Fruit fly (Drosophila melanogaster): ENCODE measurements around the gene Prp40.

Gene Prp40

DNA sequence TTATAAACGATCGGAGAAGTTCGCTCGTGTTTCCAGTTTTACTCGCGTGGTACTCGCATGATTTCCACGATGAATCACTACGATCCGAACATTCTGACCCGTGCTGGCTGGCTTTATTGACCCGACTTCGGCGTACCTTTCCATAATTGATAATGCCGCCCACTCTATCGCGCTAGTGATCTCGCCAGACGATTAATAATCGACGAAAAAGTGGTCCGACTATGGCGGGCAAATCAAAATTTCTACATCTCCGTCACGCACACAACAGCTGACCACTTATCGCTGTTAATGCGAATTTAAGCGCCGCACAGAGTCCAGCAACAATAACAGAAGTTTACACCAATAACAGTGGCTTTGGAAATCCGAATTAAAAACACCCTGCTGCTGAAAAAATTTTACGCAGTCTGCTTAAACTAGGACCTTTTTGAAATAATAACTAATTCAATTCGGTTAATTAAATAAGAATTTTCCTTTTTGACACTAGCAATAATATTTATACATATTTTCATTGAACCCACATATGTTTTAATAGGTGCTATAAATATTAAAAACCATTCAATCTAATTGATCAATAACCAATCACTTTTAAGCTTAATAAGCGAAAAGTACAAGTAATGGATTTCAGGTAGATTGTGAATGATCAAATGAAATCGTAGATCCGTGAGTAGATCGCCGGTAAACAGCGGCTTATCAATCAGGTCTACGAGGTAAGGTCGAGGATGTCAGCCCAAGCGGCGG is 32.9 kb downstream of the Prp40 start (continued):
- TF ChIP-seq Hr3 (GFP tag; optimal IDR thresholded peaks at IDR 0.05), result peak; percentile 54
- TF ChIP-seq sr (GFP tag; IDR thresholded peaks at IDR 0.05), result no peak
- TF ChIP-seq CG31224 (GFP tag; IDR thresholded peaks at IDR 0.05), result no peak
- peak; percentile 34 for TF ChIP-seq Sry-δ (GFP tag; optimal IDR thresholded peaks at IDR 0.05)
- no peak for TF ChIP-seq ci (GFP tag; IDR thresholded peaks at IDR 0.05)
- TF ChIP-seq wor (GFP tag; IDR thresholded peaks at IDR 0.05), result no peak
- no peak for TF ChIP-seq gce (GFP tag; IDR thresholded peaks at IDR 0.05)
- no peak for TF ChIP-seq wek (GFP tag; optimal IDR thresholded peaks at IDR 0.05)
- no peak for TF ChIP-seq jing (GFP tag; optimal IDR thresholded peaks at IDR 0.05)
- no peak for TF ChIP-seq br (optimal IDR thresholded peaks at IDR 0.05)
- peak; percentile 18 for TF ChIP-seq gem (tag; optimal IDR thresholded peaks at IDR 0.05)
- TF ChIP-seq tna (GFP tag; IDR thresholded peaks at IDR 0.05; ENCODE audit: partially characterized antibody), result no peak
- TF ChIP-seq D19B (GFP tag; optimal IDR thresholded peaks at IDR 0.05), result peak; percentile 56
- no peak for TF ChIP-seq fu2 (GFP tag; optimal IDR thresholded peaks at IDR 0.05)
- no peak for TF ChIP-seq CG14441 (GFP tag; IDR thresholded peaks at IDR 0.05)
- no peak for TF ChIP-seq lola (GFP tag; optimal IDR thresholded peaks at IDR 0.05)
- peak; percentile 24; the same call in 1 of the 3 replicates for TF ChIP-seq CG11695 (GFP tag; IDR thresholded peaks at IDR 0.05)
- peak; percentile 49 for TF ChIP-seq kay (GFP tag; optimal IDR thresholded peaks at IDR 0.05)
- no peak for TF ChIP-seq Asciz (GFP tag; optimal IDR thresholded peaks at IDR 0.05)
- peak; percentile 55 for TF ChIP-seq tio (GFP tag; optimal IDR thresholded peaks at IDR 0.05)
- TF ChIP-seq ara (GFP tag; IDR thresholded peaks at IDR 0.05), result 0 out of 2 replicates have a peak, but pooled peaks have one; percentile 25
- TF ChIP-seq CG7271 (tag; optimal IDR thresholded peaks at IDR 0.05), result no peak
- TF ChIP-seq inv (GFP tag; IDR thresholded peaks at IDR 0.05; ENCODE audit: partially characterized antibody), result no peak
- peak; percentile 41 for TF ChIP-seq CG9727 (GFP tag; optimal IDR thresholded peaks at IDR 0.05)
- TF ChIP-seq CG10959 (GFP tag; IDR thresholded peaks at IDR 0.05), result no peak
- no peak for TF ChIP-seq CG2889 (GFP tag; IDR thresholded peaks at IDR 0.05)
- 0 out of 4 replicates have a peak, but pooled peaks have one; percentile 31 for TF ChIP-seq chinmo (GFP tag; IDR thresholded peaks at IDR 0.05; ENCODE audit: partially characterized antibody)
- TF ChIP-seq jumu (GFP tag; optimal IDR thresholded peaks at IDR 0.05), result peak; percentile 31
- TF ChIP-seq CG34376 (GFP tag; optimal IDR thresholded peaks at IDR 0.05), result peak; percentile 63
- TF ChIP-seq dati (GFP tag; IDR thresholded peaks at IDR 0.05), result no peak
- no peak for TF ChIP-seq CG13123 (GFP tag; optimal IDR thresholded peaks at IDR 0.05)
- TF ChIP-seq E2f1 (GFP tag; IDR thresholded peaks at IDR 0.05), result no peak
- peak; percentile 79 for TF ChIP-seq CG7556 (GFP tag; optimal IDR thresholded peaks at IDR 0.05)
- TF ChIP-seq CG6813 (GFP tag; optimal IDR thresholded peaks at IDR 0.05), result no peak
- no peak for TF ChIP-seq hth (optimal IDR thresholded peaks at IDR 0.05)
- TF ChIP-seq CG6791 (GFP tag; IDR thresholded peaks at IDR 0.05; ENCODE audit: partially characterized antibody), result no peak
- TF ChIP-seq CG13287 (GFP tag; IDR thresholded peaks at IDR 0.05; ENCODE audit: partially characterized antibody), result peak; percentile 46
- no peak for TF ChIP-seq CG14050 (GFP tag; IDR thresholded peaks at IDR 0.05)
- no peak for TF ChIP-seq HLHmδ (GFP tag; optimal IDR thresholded peaks at IDR 0.05)
- TF ChIP-seq CG2199 (GFP tag; IDR thresholded peaks at IDR 0.05), result no peak
- TF ChIP-seq Pdp1 (GFP tag; optimal IDR thresholded peaks at IDR 0.05), result peak; percentile 4 to 48
- TF ChIP-seq CG15696 (tag; optimal IDR thresholded peaks at IDR 0.05), result no peak
- TF ChIP-seq Rfx (GFP tag; IDR thresholded peaks at IDR 0.05), result peak; percentile 66; the same call in 1 of the 2 replicates
- TF ChIP-seq CG10462 (GFP tag; optimal IDR thresholded peaks at IDR 0.05), result no peak
- TF ChIP-seq CG17359 (tag; optimal IDR thresholded peaks at IDR 0.05), result no peak
- TF ChIP-seq B-H2 (GFP tag; optimal IDR thresholded peaks at IDR 0.05), result no peak
- TF ChIP-seq tup (GFP tag; optimal IDR thresholded peaks at IDR 0.05), result no peak
- TF ChIP-seq CG2678 (tag; optimal IDR thresholded peaks at IDR 0.05), result peak; percentile 72
- peak; percentile 23; the same call in 1 of the 2 replicates for TF ChIP-seq lmd (GFP tag; IDR thresholded peaks at IDR 0.05)
- TF ChIP-seq CG13775 (GFP tag; optimal IDR thresholded peaks at IDR 0.05), result peak; percentile 2
